Fruit fly (Drosophila melanogaster) whole organism, embryonic: Measurements from ENCODE around the gene CG12998.

ENCODE experiments used
- Awh ChIP-seq: fragments of 200-800 bp; sonication (Bioruptor generic); IDR thresholded peaks from 2 replicates; pipeline ENCODE4, ENCODE4 v1.3.6; 2022; ENCODE audit warnings: missing biosample characterization, missing genetic modification characterization
- C15 ChIP-seq: fragments of 200-800 bp; sonication (Bioruptor generic); IDR thresholded peaks from 3 replicates; pipeline ENCODE4 v1.3.6; 2022; ENCODE audit warnings: missing biosample characterization, missing genetic modification characterization
- CG12071 ChIP-seq: fragments of 200-800 bp; sonication (Bioruptor generic); optimal IDR thresholded peaks from 3 replicates; lab custom pipeline; 2018; ENCODE audit warnings: missing biosample characterization, mild to moderate bottlenecking, missing genetic modification characterization
- CG15601 ChIP-seq: fragments of 200-800 bp; sonication (Bioruptor generic); optimal IDR thresholded peaks from 3 replicates; lab custom pipeline; 2019; ENCODE audit warnings: missing biosample characterization, mild to moderate bottlenecking, missing genetic modification characterization, moderate library complexity
- CG15696 ChIP-seq: fragments of 200-800 bp; sonication (Bioruptor generic); optimal IDR thresholded peaks from 2 replicates; lab custom pipeline; 2019; ENCODE audit warnings: missing biosample characterization, mild to moderate bottlenecking, missing genetic modification characterization, moderate library complexity
- CG17186 ChIP-seq: fragments of 200-800 bp; sonication (Bioruptor generic); optimal IDR thresholded peaks from 3 replicates; lab custom pipeline; 2017; ENCODE audit warnings: missing biosample characterization, missing genetic modification reagents, missing genetic modification characterization
- CG17361 ChIP-seq: fragments of 200-800 bp; sonication (Bioruptor generic); IDR thresholded peaks from 3 replicates; pipeline ENCODE4 v1.3.6; 2022; ENCODE audit warnings: missing biosample characterization, missing genetic modification characterization
- CG18262 ChIP-seq: fragments of 200-800 bp; optimal IDR thresholded peaks from 3 replicates; lab custom pipeline; 2019; ENCODE audit warnings: missing biosample characterization, mild to moderate bottlenecking, missing genetic modification characterization, moderate library complexity
- CG2120 ChIP-seq: fragments of 200-800 bp; sonication (Bioruptor generic); optimal IDR thresholded peaks from 3 replicates; lab custom pipeline; 2016; ENCODE audit warnings: missing biosample characterization, missing genetic modification characterization
- CG31365 ChIP-seq: fragments of 200-800 bp; sonication (Bioruptor generic); optimal IDR thresholded peaks from 2 replicates; lab custom pipeline; 2018; ENCODE audit warnings: missing biosample characterization, mild to moderate bottlenecking, missing genetic modification characterization
- CG32767 ChIP-seq: fragments of 200-800 bp; sonication (Bioruptor generic); IDR thresholded peaks from 2 replicates; pipeline ENCODE4 v1.3.6; 2022; ENCODE audit warnings: missing biosample characterization, missing genetic modification characterization
- CG6689 ChIP-seq: fragments of 200-800 bp; sonication (Bioruptor generic); IDR thresholded peaks from 2 replicates; pipeline ENCODE4 v1.3.6; 2022; ENCODE audit warnings: missing biosample characterization, missing genetic modification characterization
- CG7271 ChIP-seq: fragments of 200-800 bp; sonication (Bioruptor generic); optimal IDR thresholded peaks from 2 replicates; lab custom pipeline; 2018; ENCODE audit warnings: missing biosample characterization, mild to moderate bottlenecking, missing genetic modification characterization, moderate library complexity
- CG7745 ChIP-seq: fragments of 200-800 bp; sonication (Bioruptor generic); optimal IDR thresholded peaks from 2 replicates; lab custom pipeline; 2018; ENCODE audit warnings: missing biosample characterization, mild to moderate bottlenecking, missing genetic modification characterization, moderate library complexity
- CG8388 ChIP-seq: fragments of 200-800 bp; sonication (Bioruptor generic); optimal IDR thresholded peaks from 2 replicates; lab custom pipeline; 2019; ENCODE audit warnings: missing biosample characterization, mild to moderate bottlenecking, missing genetic modification characterization, moderate library complexity
- CG8478 ChIP-seq: fragments of >200 bp; optimal IDR thresholded peaks from 2 replicates; lab custom pipeline; 2018
- CG8765 ChIP-seq: fragments of 200-800 bp; sonication (Bioruptor generic); IDR thresholded peaks from 2 replicates; pipeline ENCODE4 v1.3.6; 2022; ENCODE audit warnings: missing biosample characterization, missing genetic modification characterization
- CG9437 ChIP-seq: fragments of 200-800 bp; sonication (Bioruptor generic); optimal IDR thresholded peaks from 2 replicates; lab custom pipeline; 2018; ENCODE audit warnings: missing biosample characterization, mild to moderate bottlenecking, missing genetic modification characterization
- CG9727 ChIP-seq: fragments of 200-800 bp; sonication (Bioruptor generic); optimal IDR thresholded peaks from 3 replicates; lab custom pipeline; 2017; ENCODE audit warnings: missing biosample characterization, mild to moderate bottlenecking, missing genetic modification characterization
- CkIIα-i1 ChIP-seq: fragments of 200-800 bp; sonication (Bioruptor generic); IDR thresholded peaks from 2 replicates; pipeline ENCODE4 v1.3.6; 2022; ENCODE audit warnings: missing biosample characterization, missing genetic modification characterization
- CrebB ChIP-seq: fragments of 200-800 bp; sonication (Bioruptor generic); optimal IDR thresholded peaks from 3 replicates; lab custom pipeline; 2018; ENCODE audit warnings: missing biosample characterization, mild to moderate bottlenecking, missing genetic modification characterization
- D19A ChIP-seq: fragments of 200-800 bp; optimal IDR thresholded peaks from 3 replicates; lab custom pipeline; 2019; ENCODE audit warnings: missing biosample characterization, mild to moderate bottlenecking, missing genetic modification characterization, moderate library complexity
- H15 ChIP-seq: fragments of 200-800 bp; sonication (Bioruptor generic); IDR thresholded peaks from 3 replicates; pipeline ENCODE4 v1.3.6; 2022; ENCODE audit warnings: missing biosample characterization, missing genetic modification characterization
- HmgD ChIP-seq: fragments of 200-800 bp; sonication (Bioruptor generic); optimal IDR thresholded peaks from 3 replicates; lab custom pipeline; 2016; ENCODE audit warnings: missing biosample characterization, missing genetic modification characterization
- Hmr ChIP-seq: fragments of 200-800 bp; sonication (Bioruptor generic); optimal IDR thresholded peaks from 3 replicates; lab custom pipeline; 2017; ENCODE audit warnings: mild to moderate bottlenecking, missing biosample characterization, missing genetic modification reagents, missing genetic modification characterization
- Jarid2 ChIP-seq: fragments of 200-800 bp; sonication (Bioruptor generic); optimal IDR thresholded peaks from 3 replicates; lab custom pipeline; 2017; ENCODE audit warnings: mild to moderate bottlenecking, missing biosample characterization, missing genetic modification reagents, missing genetic modification characterization
- Nf-YA ChIP-seq: fragments of 200-800 bp; sonication (Bioruptor generic); IDR thresholded peaks from 2 replicates; pipeline ENCODE4 v1.3.6; 2022; ENCODE audit warnings: missing biosample characterization, missing genetic modification characterization
- Nf-YB ChIP-seq: fragments of 200-800 bp; sonication (Bioruptor generic); optimal IDR thresholded peaks from 3 replicates; lab custom pipeline; 2019; ENCODE audit warnings: missing biosample characterization, mild to moderate bottlenecking, missing genetic modification characterization, moderate library complexity
- Poxn ChIP-seq: fragments of 200-800 bp; sonication (Bioruptor generic); IDR thresholded peaks from 2 replicates; pipeline ENCODE4 v1.3.6; 2022; ENCODE audit warnings: missing biosample characterization, missing genetic modification characterization
- Ptx1 ChIP-seq: fragments of 200-800 bp; sonication (Bioruptor generic); IDR thresholded peaks from 2 replicates; pipeline ENCODE4 v1.3.6; 2022; ENCODE audit warnings: missing biosample characterization, missing genetic modification characterization
- Usf ChIP-seq: fragments of 200-800 bp; sonication (Bioruptor generic); optimal IDR thresholded peaks from 2 replicates; lab custom pipeline; 2017; ENCODE audit warnings: missing genotype, missing biosample characterization, missing genetic modification characterization
- al ChIP-seq: fragments of 200-800 bp; sonication (Bioruptor generic); IDR thresholded peaks from 2 replicates; pipeline ENCODE4 v1.3.6; 2022; ENCODE audit warnings: missing biosample characterization, missing genetic modification characterization
- amos ChIP-seq: fragments of 200-800 bp; sonication (Bioruptor generic); IDR thresholded peaks from 2 replicates; pipeline ENCODE4 v1.3.6; 2022; ENCODE audit warnings: missing biosample characterization, missing genetic modification characterization; ENCODE audit not compliant: partially characterized antibody
- ase ChIP-seq: fragments of 200-800 bp; sonication (Bioruptor generic); IDR thresholded peaks from 3 replicates; pipeline ENCODE4 v1.3.6; 2022; ENCODE audit warnings: missing biosample characterization, missing genetic modification characterization
- bcd ChIP-seq: fragments of 200-800 bp; sonication (Bioruptor generic); optimal IDR thresholded peaks from 2 replicates; lab custom pipeline; 2017; ENCODE audit warnings: missing biosample characterization, mild to moderate bottlenecking, missing genetic modification characterization
- bsh ChIP-seq, 2 experiments: fragments of 200-800 bp; sonication (Bioruptor generic); optimal IDR thresholded peaks; 2 replicates each; lab custom pipeline; 2017 to 2018; ENCODE audit warnings: mild to moderate bottlenecking in 2 of 2, missing biosample characterization in 2 of 2, missing genetic modification characterization in 2 of 2, moderate library complexity in 1 of 2
- ci ChIP-seq: fragments of 200-800 bp; sonication (Bioruptor generic); IDR thresholded peaks from 3 replicates; pipeline ENCODE4 v1.3.6; 2022; ENCODE audit warnings: missing biosample characterization, missing genetic modification characterization
- fru ChIP-seq: fragments of >200 bp; optimal IDR thresholded peaks from 2 replicates; lab custom pipeline; 2017
- ftz-f1 ChIP-seq: fragments of 200-800 bp; sonication (Bioruptor generic); optimal IDR thresholded peaks from 2 replicates; lab custom pipeline; 2016; ENCODE audit warnings: missing biosample characterization, missing genetic modification characterization
- her ChIP-seq: fragments of 200-800 bp; sonication (Bioruptor generic); optimal IDR thresholded peaks from 2 replicates; lab custom pipeline; 2016; ENCODE audit warnings: missing biosample characterization, missing genetic modification characterization
- ind ChIP-seq: fragments of 200-800 bp; sonication (Bioruptor generic); optimal IDR thresholded peaks from 3 replicates; lab custom pipeline; 2016; ENCODE audit warnings: missing biosample characterization, missing genetic modification characterization
- kah ChIP-seq: fragments of 200-800 bp; sonication (Bioruptor generic); optimal IDR thresholded peaks from 2 replicates; lab custom pipeline; 2018; ENCODE audit warnings: missing biosample characterization, mild to moderate bottlenecking, missing genetic modification characterization
- knrl ChIP-seq: fragments of 200-800 bp; sonication (Bioruptor generic); IDR thresholded peaks from 3 replicates; pipeline ENCODE4 v1.3.6; 2022; ENCODE audit warnings: missing biosample characterization, missing genetic modification characterization; ENCODE audit not compliant: partially characterized antibody
- luna ChIP-seq: fragments of 200-800 bp; sonication (Bioruptor generic); optimal IDR thresholded peaks from 2 replicates; lab custom pipeline; 2016; ENCODE audit warnings: missing biosample characterization, missing genetic modification characterization
- pho ChIP-seq: fragments of 200-800 bp; sonication (Bioruptor generic); optimal IDR thresholded peaks from 2 replicates; lab custom pipeline; 2016; ENCODE audit warnings: missing biosample characterization, missing genetic modification characterization
- prd ChIP-seq, 3 experiments: fragments of >200 bp in 2 of 3; fragments of 200-800 bp in 1 of 3; sonication (Bioruptor generic) in 1 of 3; optimal IDR thresholded peaks in 2 of 3; IDR thresholded peaks in 1 of 3; 2 replicates in 2 of 3; 3 replicates in 1 of 3; pipeline versions ENCODE4 v1.3.6 to Lab custom; 2017 to 2022; ENCODE audit warnings: missing biosample characterization in 1 of 3, missing genetic modification characterization in 1 of 3
- pzg ChIP-seq: fragments of 200-800 bp; sonication (Bioruptor generic); optimal IDR thresholded peaks from 3 replicates; lab custom pipeline; 2018; ENCODE audit warnings: missing biosample characterization, mild to moderate bottlenecking, missing genetic modification characterization, moderate library complexity
- row ChIP-seq: fragments of 200-800 bp; sonication (Bioruptor generic); IDR thresholded peaks from 3 replicates; pipeline ENCODE4 v1.3.6; 2022; ENCODE audit warnings: missing biosample characterization, missing genetic modification characterization
- tgo ChIP-seq: fragments of 200-800 bp; sonication (Bioruptor generic); IDR thresholded peaks from 3 replicates; pipeline ENCODE4 v1.3.6; 2022; ENCODE audit warnings: missing biosample characterization, missing genetic modification characterization

The CG12998 gene

DNA sequence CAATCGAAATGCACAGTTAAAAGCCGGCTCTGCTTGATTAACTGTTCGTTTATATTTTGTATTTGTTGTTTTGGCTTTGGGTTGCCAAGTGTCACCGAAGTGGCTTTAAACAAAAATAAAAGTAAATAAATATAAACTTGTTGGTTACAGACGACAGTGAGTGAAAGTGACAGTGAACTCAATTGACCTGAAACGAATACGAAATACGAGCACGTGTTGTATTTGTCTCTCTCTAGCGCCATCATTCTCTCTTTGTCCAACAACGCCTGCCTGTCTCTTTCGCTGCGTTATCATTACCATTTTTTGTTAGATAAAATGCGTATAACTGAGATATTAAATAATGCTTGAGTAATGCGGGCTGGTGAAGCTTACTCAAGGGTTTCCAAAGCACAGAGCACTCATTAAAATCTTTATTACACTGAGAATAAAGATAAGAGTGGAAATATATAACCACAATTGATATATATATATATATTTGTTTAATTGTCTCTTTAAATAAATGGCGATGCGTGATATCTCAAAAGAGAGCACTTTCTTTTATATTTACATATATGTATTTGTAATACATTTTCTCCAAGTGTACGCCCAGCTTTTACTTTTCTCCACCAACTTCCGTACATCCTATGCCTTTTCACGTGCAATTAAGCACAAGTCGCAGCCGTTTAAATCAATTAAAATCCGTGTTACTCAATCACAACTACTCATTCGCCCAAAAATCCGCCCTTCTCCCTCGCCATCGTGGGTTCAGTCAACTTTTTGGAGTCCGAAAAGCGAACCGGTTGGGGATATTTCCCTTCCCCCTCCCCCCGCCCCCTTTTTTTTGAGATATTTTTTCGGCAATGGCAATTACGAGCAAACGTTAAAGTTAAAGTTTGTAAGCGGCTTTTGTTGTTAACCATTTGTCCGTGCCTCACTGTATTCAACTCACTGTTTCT lies 36.9 kb upstream of the CG12998 start (continued):
- no peak for TF ChIP-seq Nf-YA (GFP tag; lab: Robert Waterston, UW)
- TF ChIP-seq CG7745 (tag; lab: Kevin White, UChicago) = no peak
- no peak for TF ChIP-seq CG8478 (lab: Kevin White, UChicago)
- TF ChIP-seq her (GFP tag; lab: Kevin White, UChicago) = no peak
- no peak for TF ChIP-seq HmgD (GFP tag; lab: Kevin White, UChicago)
- no peak for TF ChIP-seq CG8765 (GFP tag; lab: Robert Waterston, UW)
- TF ChIP-seq knrl (GFP tag; lab: Robert Waterston, UW) = no peak
- TF ChIP-seq Ptx1 (GFP tag; lab: Robert Waterston, UW) = 0 out of 2 replicates have a peak, but pooled peaks have one; percentile 27
- no peak for TF ChIP-seq CG7271 (tag; lab: Kevin White, UChicago)
- no peak for TF ChIP-seq ase (GFP tag; lab: Robert Waterston, UW)
- TF ChIP-seq CG17186 (GFP tag; lab: Kevin White, UChicago) = no peak
- no peak for TF ChIP-seq bcd
- no peak for TF ChIP-seq pho (GFP tag; lab: Kevin White, UChicago)
- TF ChIP-seq H15 = no peak
- peak; percentile 14; the same call in 1 of the 3 replicates for TF ChIP-seq tgo (GFP tag; lab: Robert Waterston, UW)
- TF ChIP-seq CG8388 (GFP tag; lab: Kevin White, UChicago) = peak; percentile 22
- no peak for TF ChIP-seq ci (GFP tag; lab: Robert Waterston, UW)
- peak in 1 of 2 experiments; percentile 44 for TF ChIP-seq bsh (GFP tag; optimal IDR thresholded peaks at IDR 0.05; lab: Kevin White, UChicago)
- TF ChIP-seq CG15696 (tag; lab: Kevin White, UChicago) = no peak
- no peak for TF ChIP-seq CkIIα-i1
- TF ChIP-seq fru (lab: Kevin White, UChicago) = no peak
- TF ChIP-seq luna (GFP tag; lab: Kevin White, UChicago) = no peak
- no peak for TF ChIP-seq al (GFP tag; lab: Robert Waterston, UW)
- no peak for TF ChIP-seq CG2120 (GFP tag; lab: Kevin White, UChicago)
- TF ChIP-seq Usf (GFP tag; lab: Kevin White, UChicago) = no peak
- TF ChIP-seq Nf-YB (GFP tag; lab: Kevin White, UChicago) = no peak
- peak; percentile 32; the same call in 2 of the 3 replicates for TF ChIP-seq row (GFP tag; lab: Robert Waterston, UW)
- TF ChIP-seq Jarid2 (GFP tag; lab: Kevin White, UChicago) = no peak
- TF ChIP-seq CG18262 (tag; lab: Kevin White, UChicago) = peak; percentile 62
- TF ChIP-seq Awh (GFP tag; lab: Robert Waterston, UW) = no peak
- TF ChIP-seq CG12071 (GFP tag; lab: Kevin White, UChicago) = no peak
- no peak for TF ChIP-seq CG9437 (GFP tag; lab: Kevin White, UChicago)
- no peak for TF ChIP-seq CG32767 (GFP tag; lab: Robert Waterston, UW)
- TF ChIP-seq CG15601 (tag; lab: Kevin White, UChicago) = peak; percentile 4
- no peak for TF ChIP-seq prd (optimal IDR thresholded peaks at IDR 0.05; lab: Kevin White, UChicago)
- TF ChIP-seq prd (GFP tag; IDR thresholded peaks at IDR 0.05; lab: Robert Waterston, UW) = peak; percentile 21; the same call in 1 of the 3 replicates
- no peak for TF ChIP-seq CG31365
- no peak for TF ChIP-seq kah (GFP tag; lab: Kevin White, UChicago)
- TF ChIP-seq CG17361 (GFP tag; lab: Robert Waterston, UW) = peak; percentile 61; the same call in 2 of the 3 replicates
- TF ChIP-seq amos = no peak
- peak; percentile 37 for TF ChIP-seq CG9727
- peak; percentile 48 for TF ChIP-seq D19A (tag; lab: Kevin White, UChicago)
- TF ChIP-seq ftz-f1 (GFP tag; lab: Kevin White, UChicago) = no peak
- no peak for TF ChIP-seq Hmr (GFP tag; lab: Kevin White, UChicago)
- TF ChIP-seq C15 (GFP tag; lab: Robert Waterston, UW) = no peak
- no peak for TF ChIP-seq CrebB (tag; lab: Kevin White, UChicago)
- TF ChIP-seq ind = peak; percentile 5
- no peak for TF ChIP-seq CG6689 (GFP tag; lab: Robert Waterston, UW)
- no peak for TF ChIP-seq pzg (GFP tag; lab: Kevin White, UChicago)
- TF ChIP-seq Poxn (GFP tag; lab: Robert Waterston, UW) = no peak
